Fruit fly (Drosophila melanogaster): ENCODE measurements around the gene CG34175.

CG34175 gene

DNA sequence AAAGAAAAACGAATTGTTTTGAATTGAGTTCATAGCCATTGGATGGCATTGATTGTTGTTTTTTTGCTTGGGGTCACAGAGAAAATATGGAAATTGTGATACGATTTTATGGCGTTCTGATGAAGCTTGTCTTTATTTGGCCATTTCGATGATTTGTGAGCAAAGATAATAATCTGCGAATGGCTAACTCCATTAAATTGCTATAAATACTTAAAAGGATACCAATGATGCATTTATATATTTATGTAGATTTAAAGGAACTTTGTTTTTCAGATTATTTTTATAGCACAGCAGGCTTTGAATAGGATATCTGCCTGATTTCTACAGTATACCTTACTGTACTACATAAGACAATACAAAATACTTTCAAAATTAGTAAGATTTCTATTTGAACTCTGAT lies 12.4 kb downstream of the CG34175 start, which contains the start of gene CG8840:
Gene CG8840 (plus strand): TSS at position 301 of the 400 bp plus-strand sequence.
- TF ChIP-seq sens (GFP tag) (peak; percentile 29), trem (tag; optimal IDR thresholded peaks at IDR 0.05) (no peak)

- TF ChIP-seq mirr (GFP tag; optimal IDR thresholded peaks at IDR 0.05) (no peak), E2f2 (GFP tag; IDR thresholded peaks at IDR 0.05) (no peak), CG13624 (GFP tag; optimal IDR thresholded peaks at IDR 0.05) (no peak), lilli (GFP tag; optimal IDR thresholded peaks at IDR 0.05) (peak; percentile 32), ind (GFP tag; optimal IDR thresholded peaks at IDR 0.05) (no peak), fd64A (GFP tag; optimal IDR thresholded peaks at IDR 0.05) (no peak), usp (GFP tag; optimal IDR thresholded peaks at IDR 0.05) (no peak), Scr (GFP tag; IDR thresholded peaks at IDR 0.05; ENCODE audit: partially characterized antibody) (no peak), sens (GFP tag) (peak; percentile 28), pnt (GFP tag; optimal IDR thresholded peaks at IDR 0.05) (no peak), seq (GFP tag; IDR thresholded peaks at IDR 0.05) (0 out of 2 replicates have a peak, but pooled peaks have one; percentile 14), CG7839 (tag; optimal IDR thresholded peaks at IDR 0.05) (peak; percentile 32), CG17802 (tag; optimal IDR thresholded peaks at IDR 0.05) (no peak), hkb (optimal IDR thresholded peaks at IDR 0.05) (no peak), hkb (GFP tag; IDR thresholded peaks at IDR 0.05) (peak; percentile 50), CG3065 (GFP tag; optimal IDR thresholded peaks at IDR 0.05) (no peak), eve (GFP tag; optimal IDR thresholded peaks at IDR 0.05) (no peak), CkIIα-i1 (GFP tag; IDR thresholded peaks at IDR 0.05) (no peak), dati (GFP tag; IDR thresholded peaks at IDR 0.05) (no peak), bbx (GFP tag; IDR thresholded peaks at IDR 0.05; ENCODE audit: partially characterized antibody) (no peak), CG7928 (GFP tag; optimal IDR thresholded peaks at IDR 0.05) (no peak), MTF-1 (GFP tag; optimal IDR thresholded peaks at IDR 0.05; ENCODE audit: borderline replicate concordance) (no peak), chinmo (GFP tag; IDR thresholded peaks at IDR 0.05; ENCODE audit: partially characterized antibody) (peak; percentile 66; the same call in 2 of the 4 replicates), CG6791 (GFP tag; IDR thresholded peaks at IDR 0.05; ENCODE audit: partially characterized antibody) (no peak), Aef1 (GFP tag; IDR thresholded peaks at IDR 0.05) (peak; percentile 49; the same call in 2 of the 3 replicates), CG17361 (GFP tag; IDR thresholded peaks at IDR 0.05) (no peak), CG3838 (GFP tag; optimal IDR thresholded peaks at IDR 0.05) (no peak), Dad (GFP tag; optimal IDR thresholded peaks at IDR 0.05) (no peak), Lim3 (GFP tag; IDR thresholded peaks at IDR 0.05) (no peak), Xbp1 (GFP tag; optimal IDR thresholded peaks at IDR 0.05) (no peak), CG15011 (GFP tag; optimal IDR thresholded peaks at IDR 0.05) (no peak), CG6272 (GFP tag; IDR thresholded peaks at IDR 0.05) (no peak), GATAe (GFP tag; conservative IDR thresholded peaks at IDR 0.05) (no peak), CG2875 (GFP tag; optimal IDR thresholded peaks at IDR 0.05) (no peak), CG14710 (tag; optimal IDR thresholded peaks at IDR 0.05) (no peak), Rx (GFP tag; IDR thresholded peaks at IDR 0.05) (no peak), lola (GFP tag; optimal IDR thresholded peaks at IDR 0.05) (no peak), Optix (GFP tag; IDR thresholded peaks at IDR 0.05) (no peak), CG1529 (GFP tag; optimal IDR thresholded peaks at IDR 0.05) (no peak), CG17829 (tag; optimal IDR thresholded peaks at IDR 0.05) (no peak), Sox100B (GFP tag; optimal IDR thresholded peaks at IDR 0.05) (no peak), CG17186 (GFP tag; optimal IDR thresholded peaks at IDR 0.05) (no peak), sisA (GFP tag; IDR thresholded peaks at IDR 0.05) (no peak), Ssrp (tag; optimal IDR thresholded peaks at IDR 0.05) (no peak), CG2120 (GFP tag; optimal IDR thresholded peaks at IDR 0.05) (peak; percentile 33), dmrt99B (tag; optimal IDR thresholded peaks at IDR 0.05) (peak; percentile 11), tgo (GFP tag; IDR thresholded peaks at IDR 0.05) (no peak)
These were observed 18.9 kb downstream of the CG34175 start, which contains the start of gene CG31952 for dm6 chr2L:3416527-3417304. Gene CG31952, plus strand, starts transcription at chr2L:3416693.
